Worm (Caenorhabditis elegans): Measurements from ENCODE around the gene F49F1.15.

DNA sequence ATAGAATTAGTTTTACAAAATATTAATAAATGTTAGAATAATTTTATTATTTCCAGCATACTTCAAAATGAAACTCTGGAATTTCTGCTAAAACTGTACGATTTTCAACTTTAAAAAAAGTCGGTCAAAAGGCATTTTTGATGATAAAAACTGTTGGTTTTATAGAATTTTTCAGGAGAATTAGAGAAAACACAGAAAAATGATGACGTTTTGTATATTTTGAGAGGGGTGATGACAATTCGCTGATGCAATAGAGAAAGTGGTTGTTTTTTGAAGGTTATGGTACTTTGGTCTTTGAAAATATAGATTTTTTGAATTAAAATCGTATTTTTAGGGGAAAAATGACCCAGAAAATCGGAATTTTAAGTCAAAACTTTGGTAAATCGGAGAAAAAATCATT, 29.4 kb downstream of the F49F1.15 start:
- no peak for TF ChIP-seq F49E8.2 (tag; optimal IDR thresholded peaks at IDR 0.05; ENCODE audit: insufficient read depth)
- TF ChIP-seq snpc-4 (GFP tag; optimal IDR thresholded peaks at IDR 0.05), result no peak
- no peak for TF ChIP-seq snpc-4 (tag; optimal IDR thresholded peaks at IDR 0.05)
- no peak for TF ChIP-seq fkh-3 (tag; optimal IDR thresholded peaks at IDR 0.05)
- no peak for TF ChIP-seq bed-1 (GFP tag; IDR thresholded peaks at IDR 0.05)
- no peak for TF ChIP-seq attf-6 (GFP tag; IDR thresholded peaks at IDR 0.05)
- TF ChIP-seq ztf-26 (tag; optimal IDR thresholded peaks at IDR 0.05), result no peak
- no peak for TF ChIP-seq nhr-90 (tag; optimal IDR thresholded peaks at IDR 0.05)
- no peak for TF ChIP-seq egrh-3 (GFP tag; IDR thresholded peaks at IDR 0.05)
